Worm (Caenorhabditis elegans) whole organism, young adult: Measurements from ENCODE around the gene F16G10.14.

Source experiments
- B0019.2 ChIP-seq: fragments of 200-800 bp; sonication (Bioruptor generic); conservative IDR thresholded peaks from 2 replicates; pipeline ENCODE4 v1.3.6; 2022; ENCODE audit warnings: missing genetic modification reagents, missing genetic modification characterization, missing compliant biosample characterization
- B0261.1 ChIP-seq: sonication (generic microtip); optimal IDR thresholded peaks from 2 replicates; lab custom pipeline; 2016; ENCODE audit warnings: mild to moderate bottlenecking, missing genetic modification characterization, moderate library complexity, missing compliant biosample characterization
- F22D6.2 ChIP-seq: sonication (generic microtip); optimal IDR thresholded peaks from 2 replicates; lab custom pipeline; 2016; ENCODE audit warnings: mild to moderate bottlenecking, missing genetic modification characterization, missing compliant biosample characterization
- F23B12.7 ChIP-seq: sonication (generic microtip); optimal IDR thresholded peaks from 2 replicates; lab custom pipeline; 2017; ENCODE audit warnings: missing genetic modification characterization, mild to moderate bottlenecking, missing compliant biosample characterization, antibody characterized with exemption, moderate library complexity; ENCODE audit not compliant: insufficient read depth
- F37B4.10 ChIP-seq: fragments of 200-800 bp; sonication (Bioruptor generic); IDR thresholded peaks from 2 replicates; pipeline ENCODE4 v1.3.6; 2022; ENCODE audit warnings: missing genetic modification characterization, missing compliant biosample characterization
- F49E8.2 ChIP-seq: sonication (generic microtip); optimal IDR thresholded peaks from 3 replicates; lab custom pipeline; 2017; ENCODE audit warnings: missing genetic modification characterization, mild to moderate bottlenecking, missing compliant biosample characterization, antibody characterized with exemption, moderate library complexity; ENCODE audit not compliant: insufficient read depth
- F52B5.7 ChIP-seq: sonication (generic microtip); optimal IDR thresholded peaks from 2 replicates; lab custom pipeline; 2016; ENCODE audit warnings: mild to moderate bottlenecking, missing genetic modification characterization, missing compliant biosample characterization
- F57C9.4 ChIP-seq: sonication (generic microtip); optimal IDR thresholded peaks from 2 replicates; lab custom pipeline; 2017; ENCODE audit warnings: mild to moderate bottlenecking, missing genetic modification characterization, missing compliant biosample characterization
- K11D2.4 ChIP-seq: fragments of 200-800 bp; sonication (Bioruptor generic); IDR thresholded peaks from 2 replicates; pipeline ENCODE4 v1.3.6; 2022; ENCODE audit warnings: missing genetic modification reagents, missing genetic modification characterization, missing compliant biosample characterization
- Y53G8AR.9 ChIP-seq: fragments of 200-800 bp; sonication (Bioruptor generic); conservative IDR thresholded peaks from 2 replicates; pipeline ENCODE4 v1.3.6; 2022; ENCODE audit warnings: missing genetic modification reagents, missing genetic modification characterization, missing compliant biosample characterization
- Y56A3A.18 ChIP-seq: fragments of 200-800 bp; sonication (Bioruptor generic); IDR thresholded peaks from 2 replicates; pipeline ENCODE4 v1.3.6; 2022; ENCODE audit warnings: missing genetic modification reagents, missing genetic modification characterization, missing compliant biosample characterization
- Y79H2A.3 ChIP-seq: fragments of 200-800 bp; sonication (Bioruptor generic); conservative IDR thresholded peaks from 2 replicates; pipeline ENCODE4 v1.3.6; 2022; ENCODE audit warnings: missing genetic modification reagents, missing genetic modification characterization, missing compliant biosample characterization
- akir-1 ChIP-seq: fragments of 200-800 bp; sonication (Bioruptor generic); optimal IDR thresholded peaks from 2 replicates; lab custom pipeline; 2018; ENCODE audit warnings: mild to moderate bottlenecking, missing genetic modification characterization, moderate library complexity, missing compliant biosample characterization
- aptf-2 ChIP-seq: fragments of 200-800 bp; sonication (Bioruptor generic); conservative IDR thresholded peaks from 2 replicates; pipeline ENCODE4 v1.3.6; 2022; ENCODE audit warnings: missing genetic modification reagents, missing genetic modification characterization, missing compliant biosample characterization
- bed-1 ChIP-seq: fragments of 200-800 bp; sonication (Bioruptor generic); IDR thresholded peaks from 2 replicates; pipeline ENCODE4 v1.3.6; 2022; ENCODE audit warnings: missing genetic modification reagents, missing genetic modification characterization, missing compliant biosample characterization
- bed-2 ChIP-seq: fragments of 200-800 bp; sonication (Bioruptor generic); IDR thresholded peaks from 2 replicates; pipeline ENCODE4 v1.3.6; 2022; ENCODE audit warnings: missing genetic modification reagents, missing genetic modification characterization, missing compliant biosample characterization
- ccch-3 ChIP-seq: fragments of 200-800 bp; sonication (Bioruptor generic); optimal IDR thresholded peaks from 2 replicates; lab custom pipeline; 2018; ENCODE audit warnings: mild to moderate bottlenecking, missing genetic modification characterization, missing compliant biosample characterization
- ceh-27 ChIP-seq: fragments of 200-800 bp; sonication (Bioruptor generic); optimal IDR thresholded peaks from 2 replicates; lab custom pipeline; 2018; ENCODE audit warnings: mild to moderate bottlenecking, missing genetic modification characterization, moderate library complexity, missing compliant biosample characterization
- ceh-58 ChIP-seq: fragments of 200-800 bp; sonication (Bioruptor generic); IDR thresholded peaks from 2 replicates; pipeline ENCODE4 v1.3.6; 2022; ENCODE audit warnings: missing genetic modification characterization, missing compliant biosample characterization
- ceh-91 ChIP-seq: fragments of 200-800 bp; sonication (Bioruptor generic); IDR thresholded peaks from 2 replicates; pipeline ENCODE4 v1.3.6; 2022; ENCODE audit warnings: missing genetic modification reagents, missing genetic modification characterization, missing compliant biosample characterization
- chd-7 ChIP-seq: sonication (generic microtip); optimal IDR thresholded peaks from 2 replicates; lab custom pipeline; 2016; ENCODE audit warnings: mild to moderate bottlenecking, missing genetic modification characterization, moderate library complexity, missing compliant biosample characterization
- dpff-1 ChIP-seq: sonication (generic microtip); optimal IDR thresholded peaks from 2 replicates; lab custom pipeline; 2017; ENCODE audit warnings: mild to moderate bottlenecking, missing genetic modification characterization, missing compliant biosample characterization
- egrh-3 ChIP-seq: fragments of 200-800 bp; sonication (Bioruptor generic); IDR thresholded peaks from 2 replicates; pipeline ENCODE4 v1.3.6; 2022; ENCODE audit warnings: missing genetic modification reagents, missing genetic modification characterization, missing compliant biosample characterization
- hsf-1 ChIP-seq: fragments of 200-800 bp; sonication (Bioruptor generic); IDR thresholded peaks from 2 replicates; pipeline ENCODE4 v1.3.6; 2022; ENCODE audit warnings: missing genetic modification reagents, missing genetic modification characterization, missing compliant biosample characterization
- lag-1 ChIP-seq: fragments of 200-800 bp; sonication (Bioruptor generic); IDR thresholded peaks from 2 replicates; pipeline ENCODE4 v1.3.6; 2022; ENCODE audit warnings: missing genetic modification reagents, missing genetic modification characterization, missing compliant biosample characterization
- let-526 ChIP-seq: fragments of 200-800 bp; sonication (Bioruptor generic); IDR thresholded peaks from 2 replicates; pipeline ENCODE4 v1.3.6; 2022; ENCODE audit warnings: missing genetic modification reagents, missing genetic modification characterization, missing compliant biosample characterization
- lin-26 ChIP-seq: fragments of 200-800 bp; sonication (Bioruptor generic); IDR thresholded peaks from 2 replicates; pipeline ENCODE4 v1.3.6; 2022; ENCODE audit warnings: missing genetic modification reagents, missing genetic modification characterization, missing compliant biosample characterization
- lir-1 ChIP-seq: fragments of 200-800 bp; sonication (Bioruptor generic); conservative IDR thresholded peaks from 2 replicates; pipeline ENCODE4 v1.3.6; 2022; ENCODE audit warnings: missing genetic modification reagents, missing genetic modification characterization, missing compliant biosample characterization
- lsy-27 ChIP-seq: sonication (generic microtip); optimal IDR thresholded peaks from 2 replicates; lab custom pipeline; 2017; ENCODE audit warnings: missing genetic modification characterization, mild to moderate bottlenecking, missing compliant biosample characterization, antibody characterized with exemption, missing genotype, borderline replicate concordance; ENCODE audit not compliant: insufficient read depth
- nfya-1 ChIP-seq: sonication (generic microtip); optimal IDR thresholded peaks from 2 replicates; lab custom pipeline; 2017; ENCODE audit warnings: antibody characterized with exemption, missing compliant biosample characterization, missing genetic modification characterization, borderline replicate concordance; ENCODE audit not compliant: insufficient read depth
- nfya-2 ChIP-seq: fragments of 200-800 bp; sonication (Bioruptor generic); IDR thresholded peaks from 2 replicates; pipeline ENCODE4 v1.3.6; 2022; ENCODE audit warnings: missing genetic modification reagents, missing genetic modification characterization, missing compliant biosample characterization
- nhr-90 ChIP-seq: sonication (generic microtip); optimal IDR thresholded peaks from 2 replicates; lab custom pipeline; 2016; ENCODE audit warnings: missing genotype, mild to moderate bottlenecking, missing genetic modification characterization, missing compliant biosample characterization
- rec-8 ChIP-seq, 2 experiments: sonication (generic microtip); optimal IDR thresholded peaks; 2 replicates each; lab custom pipeline; 2016; ENCODE audit warnings: mild to moderate bottlenecking in 2 of 2, missing genetic modification characterization in 2 of 2, missing genetic modification reagents in 2 of 2, missing genotype in 2 of 2, missing biosample characterization in 1 of 2, missing compliant biosample characterization in 1 of 2, moderate library complexity in 1 of 2
- repo-1 ChIP-seq: sonication (generic microtip); optimal IDR thresholded peaks from 2 replicates; lab custom pipeline; 2017; ENCODE audit warnings: mild to moderate bottlenecking, missing genetic modification characterization, missing compliant biosample characterization
- sdz-38 ChIP-seq: sonication (generic microtip); optimal IDR thresholded peaks from 2 replicates; lab custom pipeline; 2016; ENCODE audit warnings: missing genotype, missing genetic modification characterization, missing compliant biosample characterization
- sptf-2 ChIP-seq: fragments of 200-800 bp; sonication (Bioruptor generic); optimal IDR thresholded peaks from 2 replicates; lab custom pipeline; 2018; ENCODE audit warnings: mild to moderate bottlenecking, missing genetic modification characterization, missing compliant biosample characterization
- tbx-9 ChIP-seq: sonication (generic microtip); optimal IDR thresholded peaks from 2 replicates; lab custom pipeline; 2016; ENCODE audit warnings: borderline replicate concordance, missing genetic modification characterization, inconsistent platforms, missing compliant biosample characterization
- xnd-1 ChIP-seq: sonication (generic microtip); optimal IDR thresholded peaks from 2 replicates; lab custom pipeline; 2016; ENCODE audit warnings: missing genotype, missing genetic modification reagents, missing genetic modification characterization, missing compliant biosample characterization
- ztf-22 ChIP-seq: fragments of 200-800 bp; sonication (Bioruptor generic); optimal IDR thresholded peaks from 2 replicates; lab custom pipeline; 2018; ENCODE audit warnings: mild to moderate bottlenecking, missing genetic modification characterization, moderate library complexity, missing compliant biosample characterization
- ztf-28 ChIP-seq: fragments of 200-800 bp; sonication (Bioruptor generic); IDR thresholded peaks from 2 replicates; pipeline ENCODE4 v1.3.6; 2022; ENCODE audit warnings: missing genetic modification reagents, missing genetic modification characterization, missing compliant biosample characterization

F16G10.14 gene

ce11 chrII:2359965-2360364 is 38.8 kb downstream of the F16G10.14 start, which contains the start of gene F43C11.16:
Gene F43C11.16 (minus strand): TSS chrII:2360065.
- TF ChIP-seq nfya-2 (GFP tag; lab: Robert Waterston, UW) (no peak), nhr-90 (tag; lab: Kevin White, UChicago) (no peak), dpff-1 (tag; lab: Kevin White, UChicago) (no peak), egrh-3 (GFP tag; lab: Robert Waterston, UW) (no peak), F23B12.7 (tag; lab: Kevin White, UChicago) (no peak), lsy-27 (tag; lab: Kevin White, UChicago) (no peak), bed-1 (GFP tag; lab: Robert Waterston, UW) (no peak), ceh-91 (GFP tag; lab: Robert Waterston, UW) (no peak), ztf-28 (GFP tag; lab: Robert Waterston, UW) (no peak), hsf-1 (no peak), bed-2 (GFP tag; lab: Robert Waterston, UW) (no peak), Y79H2A.3 (GFP tag; lab: Robert Waterston, UW) (no peak), ceh-27 (GFP tag; lab: Kevin White, UChicago) (no peak), xnd-1 (tag; lab: Kevin White, UChicago) (no peak)

- no peak for TF ChIP-seq F57C9.4 (tag; lab: Kevin White, UChicago)
- TF ChIP-seq ztf-22 (GFP tag; lab: Kevin White, UChicago): no peak
- TF ChIP-seq lir-1 (GFP tag; lab: Robert Waterston, UW): no peak
- no peak for TF ChIP-seq lag-1 (GFP tag; lab: Robert Waterston, UW)
- no peak for TF ChIP-seq chd-7 (tag; lab: Kevin White, UChicago)
- TF ChIP-seq aptf-2: no peak
- no peak for TF ChIP-seq F22D6.2 (tag; lab: Kevin White, UChicago)
- no peak for TF ChIP-seq B0261.1
- no peak for TF ChIP-seq akir-1 (GFP tag; lab: Kevin White, UChicago)
- no peak for TF ChIP-seq nfya-1 (tag; lab: Kevin White, UChicago)
- no peak for TF ChIP-seq ccch-3 (GFP tag; lab: Kevin White, UChicago)
- TF ChIP-seq tbx-9 (tag; lab: Kevin White, UChicago): no peak
- no peak for TF ChIP-seq sdz-38
- no peak for TF ChIP-seq repo-1
These were observed 42.0 kb downstream of the F16G10.14 start, which contains the start of gene F43C11.1 for ce11 chrII:2356795-2357194. Gene F43C11.1 (plus strand): TSS chrII:2357095.

- TF ChIP-seq Y56A3A.18 (GFP tag; lab: Robert Waterston, UW) (no peak), akir-1 (GFP tag; lab: Kevin White, UChicago) (no peak), F52B5.7 (tag; lab: Kevin White, UChicago) (no peak), ceh-58 (no peak), egrh-3 (GFP tag; lab: Robert Waterston, UW) (no peak), B0019.2 (GFP tag; lab: Robert Waterston, UW) (no peak), F37B4.10 (GFP tag; lab: Robert Waterston, UW) (no peak), lin-26 (GFP tag; lab: Robert Waterston, UW) (no peak), rec-8 (tag; optimal IDR thresholded peaks at IDR 0.05; lab: Kevin White, UChicago) (no peak), F49E8.2 (tag; lab: Kevin White, UChicago) (no peak), K11D2.4 (GFP tag; lab: Robert Waterston, UW) (no peak), ztf-28 (GFP tag; lab: Robert Waterston, UW) (no peak), F22D6.2 (tag; lab: Kevin White, UChicago) (no peak), Y53G8AR.9 (GFP tag; lab: Robert Waterston, UW) (no peak), let-526 (GFP tag; lab: Robert Waterston, UW) (no peak), sptf-2 (GFP tag; lab: Kevin White, UChicago) (no peak)
These were observed 44.3 kb downstream of the F16G10.14 start, which contains the start of gene F43C11.2 for ce11 chrII:2354476-2354875. Gene F43C11.2 (plus strand): TSS chrII:2354776.
